3 worm cellular contexts compared by ENCODE assay signal in genomic region chrIII:10090685-10091084, ce11.
TF ChIP-seq lines count a peak whose summit lies in the region.

Gene gtf-2H2C, minus strand, starts transcription at chrIII:10090785.

TF ChIP-seq in whole organism, L1 larva, 84 proteins besides CTCF, POLR2A, EP300 and RAD21:
- no peak for TF ChIP-seq xbp-1 (tag; optimal IDR thresholded peaks at IDR 0.05; lab: Kevin White, UChicago)
- peak; percentile 4 for TF ChIP-seq nhr-85 (tag; lab: Kevin White, UChicago)
TF ChIP-seq in whole organism, L1 larva: peak in this region for 1.

TF ChIP-seq in whole organism, L4 larva, 104 proteins besides CTCF, POLR2A, EP300 and RAD21:
- TF ChIP-seq pha-4 (GFP tag; IDR thresholded peaks at IDR 0.05; lab: Robert Waterston, UW) (peak; percentile 7; the same call in 1 of the 2 replicates), pha-4 (tag; optimal IDR thresholded peaks at IDR 0.05; lab: Kevin White, UChicago) (no peak), jun-1 (tag; optimal IDR thresholded peaks at IDR 0.05; lab: Kevin White, UChicago) (no peak)

TF ChIP-seq in whole organism, young adult, 124 proteins besides CTCF, POLR2A, EP300 and RAD21:
- no peak for TF ChIP-seq aptf-3 (GFP tag; IDR thresholded peaks at IDR 0.05; lab: Robert Waterston, UW)
- TF ChIP-seq nfya-2 (GFP tag; IDR thresholded peaks at IDR 0.05; lab: Robert Waterston, UW), result no peak
- no peak for TF ChIP-seq B0035.1 (tag; optimal IDR thresholded peaks at IDR 0.05; lab: Kevin White, UChicago)
- no peak for TF ChIP-seq nfya-1 (tag; optimal IDR thresholded peaks at IDR 0.05; lab: Kevin White, UChicago; ENCODE audit: borderline replicate concordance, insufficient read depth)
- TF ChIP-seq attf-6 (GFP tag; IDR thresholded peaks at IDR 0.05; lab: Robert Waterston, UW), result no peak
- TF ChIP-seq sptf-2 (GFP tag; optimal IDR thresholded peaks at IDR 0.05; lab: Kevin White, UChicago), result no peak
- no peak for TF ChIP-seq snpc-3.4 (tag; optimal IDR thresholded peaks at IDR 0.05; lab: Kevin White, UChicago)
- TF ChIP-seq nhr-120 (GFP tag; IDR thresholded peaks at IDR 0.05; lab: Robert Waterston, UW), result no peak
- no peak for TF ChIP-seq cebp-1 (GFP tag; IDR thresholded peaks at IDR 0.05; lab: Robert Waterston, UW)
- TF ChIP-seq cebp-1 (tag; optimal IDR thresholded peaks at IDR 0.05; lab: Kevin White, UChicago), result peak; percentile 18
- no peak for TF ChIP-seq pha-4 (tag; optimal IDR thresholded peaks at IDR 0.05; lab: Kevin White, UChicago)
- no peak for TF ChIP-seq rpc-1 (optimal IDR thresholded peaks at IDR 0.05; lab: Kevin White, UChicago)
- TF ChIP-seq rpc-1 (tag; optimal IDR thresholded peaks at IDR 0.05; lab: Kevin White, UChicago), result no peak
- TF ChIP-seq Y79H2A.3 (GFP tag; conservative IDR thresholded peaks at IDR 0.05; lab: Robert Waterston, UW), result 0 out of 2 replicates have a peak, but pooled peaks have one; percentile 27
- no peak for TF ChIP-seq K11D2.4 (GFP tag; IDR thresholded peaks at IDR 0.05; lab: Robert Waterston, UW)
- no peak for TF ChIP-seq chd-7 (tag; optimal IDR thresholded peaks at IDR 0.05; lab: Kevin White, UChicago)
- no peak for TF ChIP-seq F39B2.1 (GFP tag; IDR thresholded peaks at IDR 0.05; lab: Robert Waterston, UW)
- 0 out of 2 replicates have a peak, but pooled peaks have one; percentile 9 for TF ChIP-seq B0336.3 (GFP tag; IDR thresholded peaks at IDR 0.05; lab: Robert Waterston, UW)
- TF ChIP-seq aptf-2 (GFP tag; conservative IDR thresholded peaks at IDR 0.05; lab: Robert Waterston, UW), result no peak
- TF ChIP-seq madf-6 (GFP tag; IDR thresholded peaks at IDR 0.05; lab: Robert Waterston, UW), result peak; percentile 44; the same call in 1 of the 2 replicates
